Worm (Caenorhabditis elegans) whole organism, L3 larva: ENCODE measurements around the gene ZK177.1.

ENCODE experiments used
- R02D3.7 ChIP-seq: fragments of 150-350 bp; optimal IDR thresholded peaks from 2 replicates; lab custom pipeline; 2014; ENCODE audit warnings: missing biosample characterization, missing genetic modification characterization
- aly-2 ChIP-seq: fragments of 150-350 bp; optimal IDR thresholded peaks from 2 replicates; lab custom pipeline; 2014; ENCODE audit warnings: missing biosample characterization, missing genetic modification characterization
- ceh-16 ChIP-seq: sonication (generic microtip); optimal IDR thresholded peaks from 2 replicates; lab custom pipeline; 2017; ENCODE audit warnings: missing biosample characterization, missing genetic modification characterization
- ceh-28 ChIP-seq: fragments of 150-350 bp; optimal IDR thresholded peaks from 2 replicates; lab custom pipeline; 2014; ENCODE audit warnings: missing biosample characterization, missing genetic modification reagents, missing genetic modification characterization
- ceh-9 ChIP-seq: sonication (generic microtip); optimal IDR thresholded peaks from 2 replicates; lab custom pipeline; 2018; ENCODE audit warnings: missing biosample characterization, missing genetic modification characterization
- daf-12 ChIP-seq: fragments of 150-350 bp; optimal IDR thresholded peaks from 2 replicates; lab custom pipeline; 2014; ENCODE audit warnings: missing biosample characterization, missing genetic modification reagents, missing genetic modification characterization
- egl-27 ChIP-seq: sonication (generic microtip); optimal IDR thresholded peaks from 4 replicates; lab custom pipeline; 2017; ENCODE audit warnings: missing biosample characterization, missing genetic modification reagents, missing genetic modification characterization
- elt-1 ChIP-seq: fragments of 150-350 bp; optimal IDR thresholded peaks from 2 replicates; lab custom pipeline; 2014; ENCODE audit warnings: missing biosample characterization, missing genetic modification characterization
- elt-2 ChIP-seq: sonication (generic microtip); optimal IDR thresholded peaks from 2 replicates; lab custom pipeline; 2016; ENCODE audit warnings: missing genetic modification reagents, mild to moderate bottlenecking, missing genetic modification characterization, missing compliant biosample characterization
- eor-1 ChIP-seq, 2 experiments: fragments of 150-350 bp; optimal IDR thresholded peaks; 2 replicates each; lab custom pipeline; 2014 to 2018; ENCODE audit warnings: missing biosample characterization in 2 of 2, missing genetic modification characterization in 2 of 2
- fkh-10 ChIP-seq: sonication (generic microtip); optimal IDR thresholded peaks from 2 replicates; lab custom pipeline; 2017; ENCODE audit warnings: missing biosample characterization, missing genetic modification reagents, missing genetic modification characterization
- fkh-2 ChIP-seq: fragments of 150-350 bp; optimal IDR thresholded peaks from 2 replicates; lab custom pipeline; 2014; ENCODE audit warnings: missing biosample characterization, missing genetic modification reagents, missing genetic modification characterization
- fos-1 ChIP-seq: fragments of 150-350 bp; optimal IDR thresholded peaks from 2 replicates; lab custom pipeline; 2014; ENCODE audit warnings: missing biosample characterization, missing genetic modification characterization
- hmg-11 ChIP-seq: sonication (generic microtip); optimal IDR thresholded peaks from 2 replicates; lab custom pipeline; 2016; ENCODE audit warnings: missing genetic modification characterization, missing compliant biosample characterization
- lin-39 ChIP-seq: fragments of 150-350 bp; optimal IDR thresholded peaks from 2 replicates; lab custom pipeline; 2018; ENCODE audit warnings: missing biosample characterization, missing genetic modification reagents, missing genetic modification characterization
- lsy-12 ChIP-seq: sonication (generic microtip); optimal IDR thresholded peaks from 2 replicates; lab custom pipeline; 2016; ENCODE audit warnings: mild to moderate bottlenecking, missing genetic modification characterization, missing compliant biosample characterization
- mml-1 ChIP-seq: fragments of 150-350 bp; sonication (generic microtip); optimal IDR thresholded peaks from 3 replicates; lab custom pipeline; 2014; ENCODE audit warnings: missing biosample characterization, missing genetic modification characterization
- nhr-11 ChIP-seq: fragments of 150-350 bp; optimal IDR thresholded peaks from 2 replicates; lab custom pipeline; 2014; ENCODE audit warnings: missing biosample characterization, missing genetic modification characterization
- nhr-23 ChIP-seq: fragments of 150-350 bp; optimal IDR thresholded peaks from 2 replicates; lab custom pipeline; 2014; ENCODE audit warnings: missing biosample characterization, missing genetic modification reagents, missing genetic modification characterization
- nhr-237 ChIP-seq: fragments of 150-350 bp; optimal IDR thresholded peaks from 2 replicates; lab custom pipeline; 2014; ENCODE audit warnings: missing biosample characterization, missing genetic modification characterization
- nhr-28 ChIP-seq: fragments of 150-350 bp; optimal IDR thresholded peaks from 2 replicates; lab custom pipeline; 2014; ENCODE audit warnings: missing biosample characterization, missing genetic modification characterization
- nhr-43 ChIP-seq: sonication (generic microtip); optimal IDR thresholded peaks from 2 replicates; lab custom pipeline; 2016; ENCODE audit warnings: mild to moderate bottlenecking, missing genetic modification characterization, missing compliant biosample characterization; ENCODE audit not compliant: poor library complexity, severe bottlenecking
- nhr-67 ChIP-seq: fragments of 150-350 bp; optimal IDR thresholded peaks from 2 replicates; lab custom pipeline; 2014; ENCODE audit warnings: missing biosample characterization, missing genetic modification characterization
- nhr-76 ChIP-seq: fragments of 150-350 bp; sonication (generic microtip); optimal IDR thresholded peaks from 5 replicates; lab custom pipeline; 2014; ENCODE audit warnings: missing biosample characterization, missing genetic modification characterization
- pqm-1 ChIP-seq: fragments of 150-350 bp; optimal IDR thresholded peaks from 2 replicates; lab custom pipeline; 2017; ENCODE audit warnings: missing biosample characterization, missing genetic modification characterization, inconsistent platforms
- sea-2 ChIP-seq: fragments of 150-350 bp; sonication (generic microtip); optimal IDR thresholded peaks from 4 replicates; lab custom pipeline; 2014; ENCODE audit warnings: missing biosample characterization, missing genetic modification reagents, missing genetic modification characterization
- unc-39 ChIP-seq: sonication (generic microtip); optimal IDR thresholded peaks from 4 replicates; lab custom pipeline; 2017; ENCODE audit warnings: missing biosample characterization, missing genetic modification characterization
- unc-62 ChIP-seq: fragments of 150-350 bp; sonication (generic microtip); optimal IDR thresholded peaks from 4 replicates; lab custom pipeline; 2014; ENCODE audit warnings: missing biosample characterization, missing genetic modification reagents, missing genetic modification characterization
- ztf-11 ChIP-seq: fragments of 150-350 bp; optimal IDR thresholded peaks from 2 replicates; lab custom pipeline; 2014; ENCODE audit warnings: missing biosample characterization, missing genetic modification characterization

Gene ZK177.1

ce11 chrII:5514846-5515245, 13.1 kb upstream of the ZK177.1 start, which contains the start of gene sahd-1:
sahd-1 (minus strand) TSS chrII:5514945.
- TF ChIP-seq elt-2 (tag; lab: Kevin White, UChicago) (peak; percentile 64), unc-62 (no peak), fkh-10 (GFP tag; lab: Kevin White, UChicago) (no peak), nhr-76 (tag; lab: Kevin White, UChicago) (no peak), nhr-23 (tag; lab: Kevin White, UChicago) (no peak), nhr-11 (tag; lab: Kevin White, UChicago) (no peak), ceh-16 (tag; lab: Kevin White, UChicago) (no peak), R02D3.7 (tag; lab: Kevin White, UChicago) (no peak), pqm-1 (tag; lab: Kevin White, UChicago) (peak; percentile 38), nhr-237 (tag; lab: Kevin White, UChicago) (no peak), nhr-43 (tag; lab: Kevin White, UChicago) (no peak), daf-12 (tag; lab: Kevin White, UChicago) (no peak), ztf-11 (tag; lab: Kevin White, UChicago) (no peak), lin-39 (tag; lab: Kevin White, UChicago) (no peak)

ce11 chrII:5515542-5515941, 12.4 kb upstream of the ZK177.1 start, which contains the start of gene ZK177.3:
ZK177.3 (plus strand) TSS chrII:5515842.
- TF ChIP-seq elt-2 (tag; lab: Kevin White, UChicago) (peak; percentile 65), mml-1 (tag; lab: Kevin White, UChicago) (no peak)

- no peak for TF ChIP-seq nhr-23 (tag; lab: Kevin White, UChicago)
- no peak for TF ChIP-seq aly-2
- no peak for TF ChIP-seq nhr-43 (tag; lab: Kevin White, UChicago)
- no peak for TF ChIP-seq nhr-11 (tag; lab: Kevin White, UChicago)
- no peak for TF ChIP-seq ceh-9
- TF ChIP-seq fkh-10 (GFP tag; lab: Kevin White, UChicago), result no peak
- TF ChIP-seq eor-1 (tag; optimal IDR thresholded peaks at IDR 0.05; lab: Kevin White, UChicago), result no peak
- no peak for TF ChIP-seq fkh-2 (tag; lab: Kevin White, UChicago)
- TF ChIP-seq daf-12 (tag; lab: Kevin White, UChicago), result no peak
- TF ChIP-seq ztf-11 (tag; lab: Kevin White, UChicago), result no peak
- TF ChIP-seq hmg-11, result no peak
Observed at ce11 chrII:5517643-5518042, 10.3 kb upstream of the ZK177.1 start, which contains the start of gene ZK177.9. ZK177.9 (minus strand) TSS chrII:5517743.

ce11 chrII:5518055-5518454, 9.9 kb upstream of the ZK177.1 start:
- TF ChIP-seq elt-1 (tag; lab: Kevin White, UChicago) (no peak), fkh-2 (tag; lab: Kevin White, UChicago) (no peak), unc-39 (tag; lab: Kevin White, UChicago) (no peak), egl-27 (tag; lab: Kevin White, UChicago) (no peak), lsy-12 (tag; lab: Kevin White, UChicago) (no peak), fos-1 (tag; lab: Kevin White, UChicago) (no peak), R02D3.7 (tag; lab: Kevin White, UChicago) (no peak)

ce11 chrII:5518910-5519309, 9.0 kb upstream of the ZK177.1 start, which contains the start of gene ZK177.2:
ZK177.2 (plus strand) TSS chrII:5519210.
- TF ChIP-seq pqm-1 (tag; lab: Kevin White, UChicago), result no peak
- no peak for TF ChIP-seq elt-2 (tag; lab: Kevin White, UChicago)
- TF ChIP-seq nhr-11 (tag; lab: Kevin White, UChicago), result no peak
- no peak for TF ChIP-seq sea-2

ce11 chrII:5521411-5521810, 6.5 kb upstream of the ZK177.1 start, which contains the start of gene ZK177.12:
ZK177.12 (plus strand) TSS chrII:5521711.
- TF ChIP-seq nhr-28 (tag; lab: Kevin White, UChicago), result no peak
- no peak for TF ChIP-seq mml-1 (tag; lab: Kevin White, UChicago)
- no peak for TF ChIP-seq nhr-67 (tag; lab: Kevin White, UChicago)
- no peak for TF ChIP-seq pqm-1 (tag; lab: Kevin White, UChicago)
- no peak for TF ChIP-seq ceh-28 (tag; lab: Kevin White, UChicago)
- no peak for TF ChIP-seq aly-2
- no peak for TF ChIP-seq unc-62
